Fruit fly (Drosophila melanogaster): ENCODE measurements around the gene heph.
A peak's percentile ranks its signal among the peaks of the same experiment; 100 is the strongest.

Gene heph

dm6 chr3R:31969440-31969839, 45.9 kb downstream of the heph start:
- no peak for TF ChIP-seq HLH106 (tag; optimal IDR thresholded peaks at IDR 0.05)
- no peak for TF ChIP-seq CG9705 (GFP tag; optimal IDR thresholded peaks at IDR 0.05)
- no peak for TF ChIP-seq psq (GFP tag; optimal IDR thresholded peaks at IDR 0.05)
- no peak for TF ChIP-seq CrebA (GFP tag; optimal IDR thresholded peaks at IDR 0.05; ENCODE audit: borderline replicate concordance)
- no peak for TF ChIP-seq Dif (GFP tag; optimal IDR thresholded peaks at IDR 0.05; ENCODE audit: partially characterized antibody)
- no peak for TF ChIP-seq sage (GFP tag; optimal IDR thresholded peaks at IDR 0.05)
- TF ChIP-seq usp (GFP tag; optimal IDR thresholded peaks at IDR 0.05) = no peak
- no peak for TF ChIP-seq dl (GFP tag; optimal IDR thresholded peaks at IDR 0.05; ENCODE audit: insufficient read depth in 1 of 2, partially characterized antibody in 2 of 2)

dm6 chr3R:31964701-31965323, 50.5 kb downstream of the heph start:
- TF ChIP-seq h (GFP tag; optimal IDR thresholded peaks at IDR 0.05) (no peak), Sp1 (GFP tag; optimal IDR thresholded peaks at IDR 0.05) (no peak), Rel (GFP tag; optimal IDR thresholded peaks at IDR 0.05) (no peak), Rel (tag; optimal IDR thresholded peaks at IDR 0.05) (no peak), Vsx2 (GFP tag; optimal IDR thresholded peaks at IDR 0.05; ENCODE audit: partially characterized antibody) (no peak), Myc (optimal IDR thresholded peaks at IDR 0.05) (no peak), Hnf4 (GFP tag; optimal IDR thresholded peaks at IDR 0.05) (no peak), Dif (GFP tag; optimal IDR thresholded peaks at IDR 0.05; ENCODE audit: partially characterized antibody) (no peak), Mio (GFP tag; optimal IDR thresholded peaks at IDR 0.05) (no peak), br (GFP tag; optimal IDR thresholded peaks at IDR 0.05) (no peak), Dfd (GFP tag; optimal IDR thresholded peaks at IDR 0.05) (no peak), usp (GFP tag; optimal IDR thresholded peaks at IDR 0.05) (no peak), sv (GFP tag; optimal IDR thresholded peaks at IDR 0.05) (no peak)

- TF ChIP-seq jim (GFP tag; optimal IDR thresholded peaks at IDR 0.05) = no peak
These were observed 52.2 kb downstream of the heph start for dm6 chr3R:31963108-31963507.

dm6 chr3R:31961306-31961705, 54.0 kb downstream of the heph start:
- TF ChIP-seq Vsx2 (GFP tag; optimal IDR thresholded peaks at IDR 0.05; ENCODE audit: partially characterized antibody) (no peak), tai (GFP tag; optimal IDR thresholded peaks at IDR 0.05) (peak; percentile 7), foxo (GFP tag; optimal IDR thresholded peaks at IDR 0.05) (no peak), fru (GFP tag; optimal IDR thresholded peaks at IDR 0.05) (peak; percentile 7)

- TF ChIP-seq foxo (GFP tag; optimal IDR thresholded peaks at IDR 0.05) = peak in 1 of 2 experiments; percentile 56
- TF ChIP-seq dsf (GFP tag; optimal IDR thresholded peaks at IDR 0.05; ENCODE audit: borderline replicate concordance) = no peak
- peak; percentile 39 for TF ChIP-seq dmrt93B (GFP tag; optimal IDR thresholded peaks at IDR 0.05)
- no peak for TF ChIP-seq brk (GFP tag; optimal IDR thresholded peaks at IDR 0.05)
- peak; percentile 71 for TF ChIP-seq fru (GFP tag; optimal IDR thresholded peaks at IDR 0.05)
- no peak for TF ChIP-seq tai (GFP tag; optimal IDR thresholded peaks at IDR 0.05)
- no peak for TF ChIP-seq pan (optimal IDR thresholded peaks at IDR 0.05)
- peak; percentile 71 for TF ChIP-seq rgr (GFP tag; optimal IDR thresholded peaks at IDR 0.05)
- no peak for TF ChIP-seq Mio (GFP tag; optimal IDR thresholded peaks at IDR 0.05)
- no peak for TF ChIP-seq usp (GFP tag; optimal IDR thresholded peaks at IDR 0.05)
- no peak for TF ChIP-seq Jra (GFP tag; optimal IDR thresholded peaks at IDR 0.05)
- peak; percentile 72 for TF ChIP-seq psq (GFP tag; optimal IDR thresholded peaks at IDR 0.05)
- TF ChIP-seq Rel (GFP tag; optimal IDR thresholded peaks at IDR 0.05) = no peak
- no peak for TF ChIP-seq Rel (tag; optimal IDR thresholded peaks at IDR 0.05)
- TF ChIP-seq CG32264 (GFP tag; optimal IDR thresholded peaks at IDR 0.05) = no peak
- TF ChIP-seq Hnf4 (GFP tag; optimal IDR thresholded peaks at IDR 0.05) = peak; percentile 56
- no peak for TF ChIP-seq CG9705 (GFP tag; optimal IDR thresholded peaks at IDR 0.05)
- TF ChIP-seq jim (GFP tag; optimal IDR thresholded peaks at IDR 0.05) = no peak
- peak; percentile 51 for TF ChIP-seq HLH106 (tag; optimal IDR thresholded peaks at IDR 0.05)
- TF ChIP-seq br (GFP tag; optimal IDR thresholded peaks at IDR 0.05) = peak; percentile 55
- no peak for TF ChIP-seq CrebA (GFP tag; optimal IDR thresholded peaks at IDR 0.05; ENCODE audit: borderline replicate concordance)
- TF ChIP-seq ey (GFP tag; optimal IDR thresholded peaks at IDR 0.05) = peak; percentile 69
- peak; percentile 60 for TF ChIP-seq woc (GFP tag; optimal IDR thresholded peaks at IDR 0.05)
- no peak for TF ChIP-seq Hr78 (GFP tag; optimal IDR thresholded peaks at IDR 0.05)
- TF ChIP-seq Sp1 (GFP tag; optimal IDR thresholded peaks at IDR 0.05) = peak; percentile 57
- peak; percentile 70 for TF ChIP-seq h (GFP tag; optimal IDR thresholded peaks at IDR 0.05)
- no peak for TF ChIP-seq dl (GFP tag; optimal IDR thresholded peaks at IDR 0.05; ENCODE audit: insufficient read depth in 1 of 2, partially characterized antibody in 2 of 2)
- no peak for TF ChIP-seq Dfd (GFP tag; optimal IDR thresholded peaks at IDR 0.05)
- TF ChIP-seq sage (GFP tag; optimal IDR thresholded peaks at IDR 0.05) = no peak
- no peak for TF ChIP-seq Vsx2 (GFP tag; optimal IDR thresholded peaks at IDR 0.05; ENCODE audit: partially characterized antibody)
- TF ChIP-seq GATAd (GFP tag; optimal IDR thresholded peaks at IDR 0.05) = no peak
- no peak for TF ChIP-seq Abd-B (GFP tag; optimal IDR thresholded peaks at IDR 0.05)
- TF ChIP-seq Dif (GFP tag; optimal IDR thresholded peaks at IDR 0.05; ENCODE audit: partially characterized antibody) = no peak
- peak; percentile 70 for TF ChIP-seq OdsH (GFP tag; optimal IDR thresholded peaks at IDR 0.05)
These were observed 59.1 kb downstream of the heph start for dm6 chr3R:31956264-31956663.

All from whole organism, wandering third instar larva.